Fruit fly (Drosophila melanogaster) whole organism, adult: ENCODE measurements around the gene Ino80.

Experiments used
- CG1620 ChIP-seq: fragments of 200-800 bp; sonication (Bioruptor generic); optimal IDR thresholded peaks from 2 replicates; lab custom pipeline; 2016; ENCODE audit warnings: missing biosample characterization, missing genetic modification characterization
- CG33017 ChIP-seq: fragments of 200-800 bp; sonication (Bioruptor generic); optimal IDR thresholded peaks from 2 replicates; lab custom pipeline; 2018; ENCODE audit warnings: missing biosample characterization, mild to moderate bottlenecking, missing genetic modification characterization, moderate library complexity
- CG5204 ChIP-seq: fragments of 200-800 bp; sonication (Bioruptor generic); optimal IDR thresholded peaks from 2 replicates; lab custom pipeline; 2016; ENCODE audit warnings: missing biosample characterization, missing genetic modification characterization
- CG7101 ChIP-seq: fragments of 200-800 bp; sonication (Bioruptor generic); optimal IDR thresholded peaks from 2 replicates; lab custom pipeline; 2018; ENCODE audit warnings: missing biosample characterization, mild to moderate bottlenecking, missing genetic modification characterization, moderate library complexity
- Hr96 ChIP-seq: fragments of 200-800 bp; sonication (Bioruptor generic); optimal IDR thresholded peaks from 2 replicates; lab custom pipeline; 2016; ENCODE audit warnings: missing biosample characterization, missing genetic modification characterization
- Mnt ChIP-seq: fragments of 200-800 bp; sonication (Bioruptor generic); optimal IDR thresholded peaks from 2 replicates; lab custom pipeline; 2016; ENCODE audit warnings: missing biosample characterization, mild to moderate bottlenecking, missing genetic modification characterization
- cic ChIP-seq: fragments of 200-800 bp; sonication (Bioruptor generic); optimal IDR thresholded peaks from 2 replicates; lab custom pipeline; 2017; ENCODE audit warnings: missing biosample characterization, mild to moderate bottlenecking, missing genetic modification characterization, moderate library complexity
- cnc ChIP-seq, 2 experiments: fragments of >200 bp; optimal IDR thresholded peaks; 2 replicates each; lab custom pipeline; 2017
- ovo ChIP-seq: fragments of 200-800 bp; sonication (Bioruptor generic); optimal IDR thresholded peaks from 2 replicates; lab custom pipeline; 2016; ENCODE audit warnings: missing biosample characterization, missing genetic modification characterization
- pad ChIP-seq: fragments of 200-800 bp; sonication (Bioruptor generic); optimal IDR thresholded peaks from 3 replicates; lab custom pipeline; 2017; ENCODE audit warnings: missing biosample characterization, missing genetic modification characterization, mild to moderate bottlenecking, moderate library complexity, missing genetic modification reagents

DNA sequence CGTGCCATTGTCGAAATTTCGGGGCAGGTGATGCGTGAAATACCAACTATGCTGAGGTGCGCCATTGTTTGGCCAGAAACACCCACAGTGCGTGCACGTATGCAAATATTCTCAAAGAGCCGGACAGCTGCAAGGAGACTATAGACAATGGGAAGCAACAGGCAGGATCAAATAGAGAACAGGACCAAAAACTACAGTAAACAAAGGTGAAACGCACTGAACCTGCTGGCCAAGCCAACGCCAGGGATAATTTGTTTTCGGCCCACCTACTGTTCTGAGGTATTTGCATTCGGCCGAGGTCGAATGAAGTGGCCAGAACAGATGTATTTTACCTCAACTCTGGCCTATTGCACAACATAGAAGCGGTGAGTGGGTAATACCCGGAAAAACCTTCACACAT is 61.2 kb downstream of the Ino80 start:
- TF ChIP-seq CG7101 (no peak), ovo (GFP tag; lab: Kevin White, UChicago) (no peak), pad (GFP tag; lab: Kevin White, UChicago) (no peak), cnc (optimal IDR thresholded peaks at IDR 0.05; lab: Kevin White, UChicago) (no peak), CG5204 (GFP tag; lab: Kevin White, UChicago) (no peak), cic (no peak), Hr96 (no peak), Mnt (GFP tag; lab: Kevin White, UChicago) (no peak), CG1620 (GFP tag; lab: Kevin White, UChicago) (no peak), CG33017 (tag; lab: Kevin White, UChicago) (no peak)
